Worm (Caenorhabditis elegans) whole organism, L4/young adult: ENCODE data around the gene srbc-63.

Experiments
- W03F9.2 ChIP-seq: fragments of 150-350 bp; optimal IDR thresholded peaks from 2 replicates; lab custom pipeline; 2014; ENCODE audit warnings: missing biosample characterization, missing genetic modification characterization
- dao-5 ChIP-seq: sonication (generic microtip); optimal IDR thresholded peaks from 2 replicates; lab custom pipeline; 2016; ENCODE audit warnings: missing genotype, missing genetic modification characterization, moderate library complexity, missing compliant biosample characterization
- him-1 ChIP-seq: sonication (generic microtip); optimal IDR thresholded peaks from 2 replicates; lab custom pipeline; 2016; ENCODE audit warnings: missing genotype, missing genetic modification reagents, missing genetic modification characterization, missing compliant biosample characterization

ce11 chrV:15426944-15427343 is 14.4 kb upstream of the srbc-63 start, which contains the start of gene fbxa-209:
- no peak for TF ChIP-seq dao-5 (tag; lab: Kevin White, UChicago)
- TF ChIP-seq W03F9.2: no peak
- no peak for TF ChIP-seq him-1 (tag; lab: Kevin White, UChicago)
